Fruit fly (Drosophila melanogaster): Measurements from ENCODE around the gene jar.

dm6 chr3R:24293171-24293570, 22.1 kb upstream of the jar start:
- TF ChIP-seq cyc (GFP tag; optimal IDR thresholded peaks at IDR 0.05) (no peak), Sox102F (GFP tag; optimal IDR thresholded peaks at IDR 0.05) (no peak), Hr38 (GFP tag; optimal IDR thresholded peaks at IDR 0.05) (no peak), esn (GFP tag; optimal IDR thresholded peaks at IDR 0.05) (no peak), CG15336 (GFP tag; IDR thresholded peaks at IDR 0.05) (no peak), eg (GFP tag; IDR thresholded peaks at IDR 0.05) (no peak), CG6792 (GFP tag; optimal IDR thresholded peaks at IDR 0.05) (no peak), CG9139 (GFP tag; optimal IDR thresholded peaks at IDR 0.05) (no peak), CG34406 (GFP tag; optimal IDR thresholded peaks at IDR 0.05) (no peak)
